Fruit fly (Drosophila melanogaster) whole organism, adult: Measurements from ENCODE around the gene CG4301.
A peak's percentile ranks its signal among the peaks of the same experiment; 100 is the strongest.

Experiments
- CG11617 ChIP-seq: fragments of 200-800 bp; sonication (Bioruptor generic); optimal IDR thresholded peaks from 2 replicates; lab custom pipeline; 2017; ENCODE audit warnings: mild to moderate bottlenecking, missing biosample characterization, missing genetic modification reagents, missing genetic modification characterization
- CG12768 ChIP-seq: fragments of 200-800 bp; sonication (Bioruptor generic); optimal IDR thresholded peaks from 2 replicates; lab custom pipeline; 2017; ENCODE audit warnings: missing biosample characterization, missing genetic modification characterization, mild to moderate bottlenecking, moderate library complexity, missing genetic modification reagents
- CG14711 ChIP-seq: fragments of 200-800 bp; sonication (Bioruptor generic); optimal IDR thresholded peaks from 2 replicates; lab custom pipeline; 2018; ENCODE audit warnings: missing biosample characterization, mild to moderate bottlenecking, missing genetic modification characterization, moderate library complexity
- CG1620 ChIP-seq: fragments of 200-800 bp; sonication (Bioruptor generic); optimal IDR thresholded peaks from 2 replicates; lab custom pipeline; 2016; ENCODE audit warnings: missing biosample characterization, missing genetic modification characterization
- CG33017 ChIP-seq: fragments of 200-800 bp; sonication (Bioruptor generic); optimal IDR thresholded peaks from 2 replicates; lab custom pipeline; 2018; ENCODE audit warnings: missing biosample characterization, mild to moderate bottlenecking, missing genetic modification characterization, moderate library complexity
- CG5204 ChIP-seq: fragments of 200-800 bp; sonication (Bioruptor generic); optimal IDR thresholded peaks from 2 replicates; lab custom pipeline; 2016; ENCODE audit warnings: missing biosample characterization, missing genetic modification characterization
- CG7045 ChIP-seq: fragments of 200-800 bp; sonication (Bioruptor generic); optimal IDR thresholded peaks from 2 replicates; lab custom pipeline; 2017; ENCODE audit warnings: missing biosample characterization, mild to moderate bottlenecking, missing genetic modification characterization
- CG7101 ChIP-seq: fragments of 200-800 bp; sonication (Bioruptor generic); optimal IDR thresholded peaks from 2 replicates; lab custom pipeline; 2018; ENCODE audit warnings: missing biosample characterization, mild to moderate bottlenecking, missing genetic modification characterization, moderate library complexity
- Clk ChIP-seq: fragments of 200-800 bp; sonication (Bioruptor generic); optimal IDR thresholded peaks from 2 replicates; lab custom pipeline; 2017; ENCODE audit warnings: missing biosample characterization, missing genetic modification characterization
- Crg-1 ChIP-seq: fragments of 200-800 bp; sonication (Bioruptor generic); optimal IDR thresholded peaks from 2 replicates; lab custom pipeline; 2016; ENCODE audit warnings: missing biosample characterization, missing genetic modification characterization
- Hr96 ChIP-seq: fragments of 200-800 bp; sonication (Bioruptor generic); optimal IDR thresholded peaks from 2 replicates; lab custom pipeline; 2016; ENCODE audit warnings: missing biosample characterization, missing genetic modification characterization
- Mnt ChIP-seq: fragments of 200-800 bp; sonication (Bioruptor generic); optimal IDR thresholded peaks from 2 replicates; lab custom pipeline; 2016; ENCODE audit warnings: missing biosample characterization, mild to moderate bottlenecking, missing genetic modification characterization
- bab1 ChIP-seq: fragments of 200-800 bp; sonication (Bioruptor generic); optimal IDR thresholded peaks from 3 replicates; lab custom pipeline; 2019; ENCODE audit warnings: missing biosample characterization, mild to moderate bottlenecking, missing genetic modification characterization, moderate library complexity
- cic ChIP-seq: fragments of 200-800 bp; sonication (Bioruptor generic); optimal IDR thresholded peaks from 2 replicates; lab custom pipeline; 2017; ENCODE audit warnings: missing biosample characterization, mild to moderate bottlenecking, missing genetic modification characterization, moderate library complexity
- cnc ChIP-seq, 2 experiments: fragments of >200 bp; optimal IDR thresholded peaks; 2 replicates each; lab custom pipeline; 2017
- kay ChIP-seq: fragments of 200-800 bp; sonication (Bioruptor generic); peaks from one replicate; lab custom pipeline; 2016; ENCODE audit warnings: missing biosample characterization, missing genetic modification characterization, borderline replicate concordance
- ovo ChIP-seq: fragments of 200-800 bp; sonication (Bioruptor generic); optimal IDR thresholded peaks from 2 replicates; lab custom pipeline; 2016; ENCODE audit warnings: missing biosample characterization, missing genetic modification characterization
- pad ChIP-seq: fragments of 200-800 bp; sonication (Bioruptor generic); optimal IDR thresholded peaks from 3 replicates; lab custom pipeline; 2017; ENCODE audit warnings: missing biosample characterization, missing genetic modification characterization, mild to moderate bottlenecking, moderate library complexity, missing genetic modification reagents
- tj ChIP-seq: fragments of 200-800 bp; sonication (Bioruptor generic); optimal IDR thresholded peaks from 3 replicates; lab custom pipeline; 2017; ENCODE audit warnings: missing biosample characterization, mild to moderate bottlenecking, missing genetic modification characterization, moderate library complexity
- toe ChIP-seq: fragments of 200-800 bp; sonication (Bioruptor generic); optimal IDR thresholded peaks from 2 replicates; lab custom pipeline; 2016; ENCODE audit warnings: missing biosample characterization, missing genetic modification characterization

CG4301 gene

DNA sequence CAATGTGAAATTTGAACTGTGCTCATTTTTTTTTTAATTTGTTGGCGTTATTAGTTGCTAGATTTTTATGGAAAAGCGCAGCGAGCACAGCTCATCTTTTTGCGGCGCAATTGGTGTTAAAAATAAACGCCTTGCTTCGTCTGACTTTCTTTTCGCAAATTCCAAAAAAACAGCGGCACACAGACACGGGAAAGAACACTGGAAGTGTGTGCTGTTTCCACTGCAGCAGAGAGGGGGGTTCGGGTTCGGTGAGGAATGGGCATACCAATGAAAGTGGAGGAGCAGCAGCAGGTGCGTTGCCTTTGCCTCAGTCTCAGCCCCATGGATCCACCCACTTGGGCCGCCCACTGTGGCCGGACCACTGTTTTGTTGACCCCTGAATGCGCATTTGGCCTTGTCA lies 37.1 kb downstream of the CG4301 start:
- no peak for TF ChIP-seq CG5204 (GFP tag; lab: Kevin White, UChicago)

DNA sequence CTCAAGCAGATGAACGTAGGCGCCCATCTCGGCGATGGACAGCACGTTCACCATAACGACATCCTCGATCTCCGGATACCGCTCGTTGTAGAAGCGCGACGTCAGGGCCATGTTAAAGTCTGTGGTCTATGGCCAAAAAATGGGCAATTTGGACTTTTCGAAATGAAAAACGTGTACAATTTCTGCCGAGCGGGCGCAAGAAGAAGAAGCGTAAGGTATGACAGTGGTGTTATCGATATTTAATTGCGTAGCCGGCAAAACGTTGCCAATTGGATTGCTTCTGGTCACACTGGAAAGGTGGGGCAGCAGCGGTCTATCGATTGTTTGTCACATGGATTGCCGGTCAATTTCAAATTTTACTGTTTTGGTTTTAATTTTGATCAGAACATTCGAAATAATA lies 41.5 kb downstream of the CG4301 start, which contains the start of gene eIF2alpha:
Gene eIF2alpha (minus strand): TSS at position 225 of the 400 bp plus-strand sequence.
- TF ChIP-seq ovo (GFP tag; lab: Kevin White, UChicago) (no peak), cnc (optimal IDR thresholded peaks at IDR 0.05; lab: Kevin White, UChicago) (no peak), bab1 (GFP tag; lab: Kevin White, UChicago) (peak; percentile 64), cic (GFP tag; lab: Kevin White, UChicago) (no peak), Hr96 (GFP tag; lab: Kevin White, UChicago) (no peak), CG12768 (GFP tag; lab: Kevin White, UChicago) (no peak), toe (GFP tag; lab: Kevin White, UChicago) (no peak), CG33017 (tag; lab: Kevin White, UChicago) (no peak), Crg-1 (GFP tag; lab: Kevin White, UChicago) (peak; percentile 17), CG14711 (tag; lab: Kevin White, UChicago) (no peak), CG11617 (no peak), Clk (no peak), Mnt (GFP tag; lab: Kevin White, UChicago) (peak; percentile 85), CG5204 (GFP tag; lab: Kevin White, UChicago) (no peak), tj (GFP tag; lab: Kevin White, UChicago) (peak; percentile 52), pad (GFP tag; lab: Kevin White, UChicago) (peak; percentile 50), CG1620 (GFP tag; lab: Kevin White, UChicago) (peak; percentile 1), kay (GFP tag; lab: Kevin White, UChicago) (no peak), CG7045 (no peak), CG7101 (tag; lab: Kevin White, UChicago) (peak; percentile 10)

DNA sequence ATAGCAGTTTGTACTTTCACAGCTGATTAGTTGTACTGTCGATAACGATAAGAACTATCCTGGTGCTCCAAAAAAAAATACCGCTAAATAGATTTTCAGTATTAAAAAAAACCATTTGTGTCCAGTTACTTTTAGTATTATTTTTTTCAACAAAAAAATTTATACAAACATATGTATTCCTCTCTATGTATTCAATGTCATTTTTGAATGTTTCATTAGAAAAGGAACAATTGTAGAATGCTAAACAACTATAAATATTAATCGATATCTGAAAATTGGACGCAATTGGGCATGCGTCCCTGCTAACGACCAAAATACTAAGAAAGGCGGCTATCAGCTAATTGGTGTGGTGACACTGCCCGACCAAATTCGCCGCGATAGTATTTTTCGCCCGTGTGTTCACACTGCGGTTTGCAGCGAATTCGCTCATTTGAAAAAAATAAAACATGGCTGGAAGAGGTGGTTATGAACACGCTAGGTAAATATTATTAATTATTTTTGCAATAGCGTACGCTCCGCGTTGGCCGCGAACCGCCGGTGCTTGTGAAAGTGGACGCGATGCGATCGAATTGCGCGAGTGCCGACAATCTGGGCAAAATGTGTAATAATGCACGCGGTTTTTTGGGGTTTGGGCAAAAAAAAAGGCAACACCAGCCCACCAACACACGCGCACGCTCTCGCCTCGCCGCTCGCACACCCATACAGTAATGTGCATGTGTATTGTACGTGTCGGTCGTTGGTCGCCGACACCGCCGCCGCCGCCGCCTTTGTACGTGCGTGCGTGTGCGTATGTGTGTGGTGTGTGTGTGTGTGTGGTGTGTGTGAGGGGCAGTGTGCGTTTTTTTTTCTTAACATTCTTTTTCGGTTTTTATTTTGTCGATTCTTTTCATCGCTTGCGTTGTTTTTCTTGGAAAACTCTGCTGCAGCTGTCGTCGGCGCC lies 43.2 kb downstream of the CG4301 start, which contains the start of the genes CG34015 and eIF4H1:
Gene CG34015 (minus strand): TSS at position 51 of the 940 bp plus-strand sequence.
Gene eIF4H1 (plus strand): TSS at position 414 of the 940 bp plus-strand sequence.
- no peak for TF ChIP-seq bab1 (GFP tag; lab: Kevin White, UChicago)
- no peak for TF ChIP-seq toe (GFP tag; lab: Kevin White, UChicago)
- TF ChIP-seq cic (GFP tag; lab: Kevin White, UChicago): peak; percentile 59
- TF ChIP-seq CG7045: no peak
- TF ChIP-seq tj (GFP tag; lab: Kevin White, UChicago): peak; percentile 76
- peak; percentile 27 for TF ChIP-seq CG7101 (tag; lab: Kevin White, UChicago)
- TF ChIP-seq CG5204 (GFP tag; lab: Kevin White, UChicago): no peak
- no peak for TF ChIP-seq CG14711 (tag; lab: Kevin White, UChicago)
- TF ChIP-seq kay (GFP tag; lab: Kevin White, UChicago): no peak
- TF ChIP-seq Mnt (GFP tag; lab: Kevin White, UChicago): peak; percentile 92
- TF ChIP-seq Clk: no peak
- peak; percentile 84 for TF ChIP-seq pad (GFP tag; lab: Kevin White, UChicago)
- peak; percentile 44 for TF ChIP-seq CG12768 (GFP tag; lab: Kevin White, UChicago)
- peak; percentile 52 for TF ChIP-seq CG11617
- peak; percentile 2 for TF ChIP-seq CG1620 (GFP tag; lab: Kevin White, UChicago)
- no peak for TF ChIP-seq Hr96 (GFP tag; lab: Kevin White, UChicago)
- TF ChIP-seq Crg-1 (GFP tag; lab: Kevin White, UChicago): peak; percentile 12
- TF ChIP-seq cnc (optimal IDR thresholded peaks at IDR 0.05; lab: Kevin White, UChicago): no peak
- no peak for TF ChIP-seq CG33017 (tag; lab: Kevin White, UChicago)

DNA sequence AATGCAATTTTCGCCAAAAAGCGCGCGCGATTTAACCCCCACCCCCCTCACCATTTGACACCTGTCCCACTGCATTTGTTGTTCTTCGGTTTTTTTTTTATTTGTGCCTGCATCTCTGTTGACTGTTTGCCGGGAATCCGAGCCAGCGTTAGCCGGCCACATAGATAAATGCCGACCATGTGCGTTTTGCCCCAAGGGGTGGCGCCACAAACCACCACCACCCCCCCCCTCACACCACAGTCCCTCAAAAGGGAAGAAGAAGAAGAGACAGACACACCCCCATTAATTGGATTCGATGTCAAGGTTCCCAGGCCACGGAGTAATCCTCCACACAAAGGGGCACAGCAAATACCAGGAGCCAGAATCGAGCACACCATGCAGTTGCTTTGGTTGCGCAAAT lies 44.0 kb downstream of the CG4301 start:
- TF ChIP-seq kay (GFP tag; lab: Kevin White, UChicago) (no peak), tj (GFP tag; lab: Kevin White, UChicago) (peak; percentile 55), CG7045 (no peak), cic (GFP tag; lab: Kevin White, UChicago) (no peak), cnc (optimal IDR thresholded peaks at IDR 0.05; lab: Kevin White, UChicago) (no peak), Mnt (GFP tag; lab: Kevin White, UChicago) (no peak), CG14711 (tag; lab: Kevin White, UChicago) (no peak), CG1620 (GFP tag; lab: Kevin White, UChicago) (no peak)

DNA sequence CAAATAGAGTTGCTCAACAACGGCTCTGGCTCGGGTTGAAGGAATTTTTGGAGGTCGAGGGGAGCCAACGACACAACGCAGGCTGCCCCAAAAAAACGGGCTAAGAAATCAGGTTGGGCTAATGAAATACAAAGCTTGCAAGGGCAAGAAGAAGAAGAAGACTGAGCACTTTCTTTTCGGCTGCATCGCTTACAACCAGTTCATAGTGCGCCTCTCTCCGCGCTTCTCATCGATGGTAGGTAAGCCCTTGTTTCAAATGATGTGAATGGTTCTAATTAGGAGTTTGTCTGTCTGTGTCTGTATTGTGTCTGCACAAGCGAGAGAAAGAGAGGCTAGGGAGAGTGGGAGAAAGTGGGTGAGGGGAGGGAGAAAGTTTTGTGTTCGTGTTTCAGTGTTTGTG lies 51.3 kb downstream of the CG4301 start:
- TF ChIP-seq kay (GFP tag; lab: Kevin White, UChicago) (no peak), CG7045 (no peak), cnc (optimal IDR thresholded peaks at IDR 0.05; lab: Kevin White, UChicago) (no peak), Hr96 (GFP tag; lab: Kevin White, UChicago) (no peak), CG12768 (GFP tag; lab: Kevin White, UChicago) (no peak), CG7101 (tag; lab: Kevin White, UChicago) (no peak), tj (GFP tag; lab: Kevin White, UChicago) (no peak), CG14711 (tag; lab: Kevin White, UChicago) (no peak), bab1 (GFP tag; lab: Kevin White, UChicago) (no peak), CG5204 (GFP tag; lab: Kevin White, UChicago) (no peak), CG1620 (GFP tag; lab: Kevin White, UChicago) (no peak), cic (GFP tag; lab: Kevin White, UChicago) (no peak), Crg-1 (GFP tag; lab: Kevin White, UChicago) (no peak), toe (GFP tag; lab: Kevin White, UChicago) (no peak), CG11617 (no peak), ovo (GFP tag; lab: Kevin White, UChicago) (no peak), pad (GFP tag; lab: Kevin White, UChicago) (no peak), Mnt (GFP tag; lab: Kevin White, UChicago) (no peak), Clk (no peak), CG33017 (tag; lab: Kevin White, UChicago) (no peak)
